Worm (Caenorhabditis elegans): ENCODE data around the gene ilys-2.

ce11 chrIV:2466249-2466648, 1.2 kb upstream of the ilys-2 start:
- TF ChIP-seq skn-1 (tag; optimal IDR thresholded peaks at IDR 0.05) (no peak), snpc-4 (tag; optimal IDR thresholded peaks at IDR 0.05) (no peak), pqm-1 (tag; optimal IDR thresholded peaks at IDR 0.05) (peak; percentile 72), jun-1 (tag; optimal IDR thresholded peaks at IDR 0.05) (no peak), sdz-12 (GFP tag; optimal IDR thresholded peaks at IDR 0.05) (no peak), ZK546.5 (tag; optimal IDR thresholded peaks at IDR 0.05) (no peak), egl-27 (tag; optimal IDR thresholded peaks at IDR 0.05) (no peak), nhr-237 (tag; optimal IDR thresholded peaks at IDR 0.05) (no peak), unc-62 (GFP tag; optimal IDR thresholded peaks at IDR 0.05 in 1 of 2) (no peak), unc-62 (tag; optimal IDR thresholded peaks at IDR 0.05) (no peak), lin-39 (tag; optimal IDR thresholded peaks at IDR 0.05) (no peak), lir-3 (tag; optimal IDR thresholded peaks at IDR 0.05) (no peak), saeg-2 (GFP tag; IDR thresholded peaks at IDR 0.05) (no peak)

Measured in whole organism, L4 larva.